Fruit fly (Drosophila melanogaster): ENCODE measurements around the gene CG46460.

CG46460 gene

DNA sequence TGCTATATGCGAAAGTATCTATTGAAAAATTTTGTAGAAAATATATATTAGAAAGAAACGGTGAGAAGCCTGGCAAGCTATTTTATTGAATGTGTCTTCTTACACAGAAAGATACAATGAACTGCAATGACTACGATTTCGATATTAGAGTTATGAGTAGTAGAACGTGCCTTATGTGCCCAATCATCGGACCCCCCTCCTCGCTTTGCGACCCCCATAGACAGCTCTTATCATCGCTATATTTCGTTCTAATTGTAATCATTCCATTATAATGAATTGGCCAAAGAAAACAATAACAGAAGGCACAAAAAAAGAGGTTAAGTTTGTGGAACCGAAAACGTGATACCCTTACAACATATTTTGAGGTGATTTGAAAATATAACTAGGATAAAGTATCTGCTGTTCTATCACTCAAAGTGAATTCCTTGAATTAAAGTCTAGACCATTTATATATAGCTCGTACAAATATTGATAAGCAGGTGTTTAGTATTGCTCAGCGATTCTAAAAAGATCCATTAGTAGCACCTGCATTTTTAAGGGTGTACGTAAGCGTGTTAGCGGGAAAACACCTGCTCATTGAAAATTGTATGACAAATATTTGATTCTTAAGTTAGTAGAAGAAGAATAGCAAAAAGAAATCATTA is 5.7 kb upstream of the CG46460 start:
- TF ChIP-seq kay (GFP tag; ENCODE audit: borderline replicate concordance), result peak; percentile 50
- TF ChIP-seq Mnt (GFP tag; optimal IDR thresholded peaks at IDR 0.05), result no peak
- TF ChIP-seq CG14711 (tag; optimal IDR thresholded peaks at IDR 0.05), result no peak
- no peak for TF ChIP-seq cic (GFP tag; optimal IDR thresholded peaks at IDR 0.05)
- no peak for TF ChIP-seq toe (GFP tag; optimal IDR thresholded peaks at IDR 0.05)
- TF ChIP-seq Crg-1 (GFP tag; optimal IDR thresholded peaks at IDR 0.05), result no peak

DNA sequence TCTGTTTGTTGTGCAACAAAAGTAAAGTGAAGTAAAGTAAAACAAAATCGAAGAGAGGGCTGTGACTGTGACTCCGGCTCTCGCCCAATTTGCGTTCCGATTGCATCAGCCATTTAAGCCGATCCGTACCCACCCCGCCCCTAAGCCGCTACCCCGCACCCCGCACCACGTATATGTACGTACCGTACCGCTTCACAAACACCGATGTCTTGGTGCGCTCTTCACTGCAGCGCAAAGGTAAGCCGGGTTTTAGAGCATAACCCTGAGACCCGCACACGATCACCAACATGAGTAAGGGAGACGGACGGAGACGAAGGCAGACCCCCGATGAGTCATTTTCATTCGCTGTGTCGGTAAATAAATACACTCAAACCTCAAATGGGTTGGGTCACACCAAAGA is 5.1 kb upstream of the CG46460 start:
- TF ChIP-seq tj (GFP tag; optimal IDR thresholded peaks at IDR 0.05) (peak; percentile 89), Hr96 (GFP tag; optimal IDR thresholded peaks at IDR 0.05) (no peak)

DNA sequence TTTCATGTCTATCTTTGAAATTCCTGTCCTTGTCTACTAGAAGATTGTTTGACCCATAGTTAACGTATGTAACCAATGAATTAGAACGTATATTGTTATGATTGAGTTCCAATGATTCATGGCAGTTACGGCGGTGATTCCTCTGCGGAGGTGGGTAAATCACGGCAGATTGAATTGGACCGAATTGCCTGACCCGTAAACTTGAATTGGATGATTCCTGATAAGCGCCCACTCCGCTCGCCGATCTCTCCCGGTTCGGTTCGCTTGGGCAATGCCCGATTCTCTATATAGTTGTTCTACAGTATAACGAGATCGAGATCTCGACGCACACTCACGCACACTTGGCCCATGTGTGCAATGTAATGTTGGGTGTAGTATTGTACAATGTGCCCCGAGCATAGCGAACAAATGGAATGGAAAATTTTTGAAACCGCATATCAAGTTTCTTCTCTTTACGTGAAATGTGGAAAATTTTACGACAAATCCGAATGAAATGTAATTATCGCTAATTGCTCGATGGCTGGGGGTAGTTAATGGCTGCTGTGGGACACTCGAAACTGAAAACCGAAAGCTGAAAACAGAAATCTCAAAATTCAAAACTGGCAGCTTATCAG is 4.4 kb upstream of the CG46460 start:
- no peak for TF ChIP-seq bab1 (GFP tag; optimal IDR thresholded peaks at IDR 0.05)
- no peak for TF ChIP-seq CG5204 (GFP tag; optimal IDR thresholded peaks at IDR 0.05)
- no peak for TF ChIP-seq CG14711 (tag; optimal IDR thresholded peaks at IDR 0.05)
- TF ChIP-seq ovo (GFP tag; optimal IDR thresholded peaks at IDR 0.05), result no peak
- TF ChIP-seq tj (GFP tag; optimal IDR thresholded peaks at IDR 0.05), result no peak
- TF ChIP-seq Mnt (GFP tag; optimal IDR thresholded peaks at IDR 0.05), result no peak
- no peak for TF ChIP-seq cnc (optimal IDR thresholded peaks at IDR 0.05)
- TF ChIP-seq CG7101 (tag; optimal IDR thresholded peaks at IDR 0.05), result no peak
- TF ChIP-seq CG12768 (GFP tag; optimal IDR thresholded peaks at IDR 0.05), result no peak
- no peak for TF ChIP-seq pad (GFP tag; optimal IDR thresholded peaks at IDR 0.05)
- no peak for TF ChIP-seq CG1620 (GFP tag; optimal IDR thresholded peaks at IDR 0.05)

DNA sequence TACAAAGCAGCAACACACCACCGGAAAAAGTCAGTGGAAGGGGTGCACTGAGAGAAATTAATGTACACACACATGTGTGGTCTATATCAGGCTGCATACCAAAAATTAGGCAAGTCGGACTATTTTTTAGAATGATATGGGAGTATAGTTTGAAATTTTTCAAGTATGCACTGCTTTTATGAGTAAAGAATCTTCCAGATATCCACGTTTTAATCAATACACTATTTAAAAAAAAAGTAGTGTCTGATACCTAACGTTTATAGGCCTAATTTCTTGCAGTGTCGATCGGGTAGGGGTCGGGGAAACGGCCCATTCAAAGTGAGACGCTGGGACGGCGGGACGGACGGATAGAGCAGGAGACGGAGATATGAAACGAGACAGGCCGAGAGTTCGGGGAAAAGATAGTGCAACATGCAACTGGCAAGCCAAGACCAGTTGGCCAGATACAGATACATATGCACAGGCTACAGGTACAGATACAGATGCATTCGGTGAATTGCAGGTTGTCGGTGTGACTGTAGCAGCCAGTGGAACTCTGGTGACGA is 3.3 kb upstream of the CG46460 start:
- TF ChIP-seq Crg-1 (GFP tag; optimal IDR thresholded peaks at IDR 0.05) (no peak), Hr96 (GFP tag; optimal IDR thresholded peaks at IDR 0.05) (peak; percentile 43), cic (GFP tag; optimal IDR thresholded peaks at IDR 0.05) (no peak), CG7101 (tag; optimal IDR thresholded peaks at IDR 0.05) (peak; percentile 4), pad (GFP tag; optimal IDR thresholded peaks at IDR 0.05) (peak; percentile 12), CG12768 (GFP tag; optimal IDR thresholded peaks at IDR 0.05) (no peak), bab1 (GFP tag; optimal IDR thresholded peaks at IDR 0.05) (peak; percentile 2), Mnt (GFP tag; optimal IDR thresholded peaks at IDR 0.05) (no peak), tj (GFP tag; optimal IDR thresholded peaks at IDR 0.05) (peak; percentile 3), cnc (optimal IDR thresholded peaks at IDR 0.05) (no peak), CG33017 (tag; optimal IDR thresholded peaks at IDR 0.05) (no peak), Clk (GFP tag; optimal IDR thresholded peaks at IDR 0.05) (no peak)

dm6 chr3L:4229365-4229967 is 2.4 kb upstream of the CG46460 start:
- TF ChIP-seq CG14711 (tag; optimal IDR thresholded peaks at IDR 0.05), result no peak
- TF ChIP-seq cic (GFP tag; optimal IDR thresholded peaks at IDR 0.05), result no peak
- no peak for TF ChIP-seq kay (GFP tag; ENCODE audit: borderline replicate concordance)
- no peak for TF ChIP-seq CG1620 (GFP tag; optimal IDR thresholded peaks at IDR 0.05)
- no peak for TF ChIP-seq tj (GFP tag; optimal IDR thresholded peaks at IDR 0.05)
- TF ChIP-seq ovo (GFP tag; optimal IDR thresholded peaks at IDR 0.05), result no peak
- TF ChIP-seq toe (GFP tag; optimal IDR thresholded peaks at IDR 0.05), result no peak
- TF ChIP-seq Clk (GFP tag; optimal IDR thresholded peaks at IDR 0.05), result no peak
- no peak for TF ChIP-seq pad (GFP tag; optimal IDR thresholded peaks at IDR 0.05)
- TF ChIP-seq Mnt (GFP tag; optimal IDR thresholded peaks at IDR 0.05), result no peak
- no peak for TF ChIP-seq CG7045 (GFP tag; optimal IDR thresholded peaks at IDR 0.05)
- no peak for TF ChIP-seq CG5204 (GFP tag; optimal IDR thresholded peaks at IDR 0.05)
- TF ChIP-seq CG12768 (GFP tag; optimal IDR thresholded peaks at IDR 0.05), result no peak

- TF ChIP-seq cic (GFP tag; optimal IDR thresholded peaks at IDR 0.05) (peak; percentile 26), CG5204 (GFP tag; optimal IDR thresholded peaks at IDR 0.05) (peak; percentile 86), CG11617 (GFP tag; optimal IDR thresholded peaks at IDR 0.05) (peak; percentile 60), toe (GFP tag; optimal IDR thresholded peaks at IDR 0.05) (peak; percentile 86), CG14711 (tag; optimal IDR thresholded peaks at IDR 0.05) (peak; percentile 65), CG7101 (tag; optimal IDR thresholded peaks at IDR 0.05) (peak; percentile 81), CG12768 (GFP tag; optimal IDR thresholded peaks at IDR 0.05) (peak; percentile 91), pad (GFP tag; optimal IDR thresholded peaks at IDR 0.05) (peak; percentile 53), Hr96 (GFP tag; optimal IDR thresholded peaks at IDR 0.05) (peak; percentile 79), Mnt (GFP tag; optimal IDR thresholded peaks at IDR 0.05) (no peak), CG33017 (tag; optimal IDR thresholded peaks at IDR 0.05) (peak; percentile 85), CG7045 (GFP tag; optimal IDR thresholded peaks at IDR 0.05) (peak; percentile 85), ovo (GFP tag; optimal IDR thresholded peaks at IDR 0.05) (no peak), kay (GFP tag; ENCODE audit: borderline replicate concordance) (no peak), bab1 (GFP tag; optimal IDR thresholded peaks at IDR 0.05) (peak; percentile 27), tj (GFP tag; optimal IDR thresholded peaks at IDR 0.05) (peak; percentile 47), cnc (optimal IDR thresholded peaks at IDR 0.05) (no peak), Crg-1 (GFP tag; optimal IDR thresholded peaks at IDR 0.05) (no peak), CG1620 (GFP tag; optimal IDR thresholded peaks at IDR 0.05) (peak; percentile 54), Clk (GFP tag; optimal IDR thresholded peaks at IDR 0.05) (peak; percentile 73)
Measured at dm6 chr3L:4228187-4228836, 1.2 kb upstream of the CG46460 start.
